Worm (Caenorhabditis elegans): ENCODE data around the gene snet-1.

The snet-1 gene

ce11 chrX:3650100-3650809 lies 18.5 kb downstream of the snet-1 start, which contains the start of the genes sax-1 and R11G1.2:
TSS of gene sax-1 (minus strand) at chrX:3650150.
TSS of gene R11G1.2 (plus strand) at chrX:3650614.
- no peak for TF ChIP-seq ztf-4 (tag; optimal IDR thresholded peaks at IDR 0.05)
- TF ChIP-seq efl-3 (GFP tag; optimal IDR thresholded peaks at IDR 0.05), result no peak
- no peak for TF ChIP-seq aly-2 (tag; optimal IDR thresholded peaks at IDR 0.05)
- TF ChIP-seq ama-1 (optimal IDR thresholded peaks at IDR 0.05), result no peak
- TF ChIP-seq ceh-88 (GFP tag; IDR thresholded peaks at IDR 0.05), result peak; percentile 15; the same call in 1 of the 2 replicates
- no peak for TF ChIP-seq sox-4 (tag; optimal IDR thresholded peaks at IDR 0.05)
- peak; percentile 62 for TF ChIP-seq nhr-20 (tag; optimal IDR thresholded peaks at IDR 0.05)
- peak; percentile 27 for TF ChIP-seq irx-1 (tag; optimal IDR thresholded peaks at IDR 0.05)
- no peak for TF ChIP-seq zag-1 (tag; optimal IDR thresholded peaks at IDR 0.05)
- peak in 2 of 3 experiments; percentile 35 to 43 for TF ChIP-seq dpl-1 (GFP tag; optimal IDR thresholded peaks at IDR 0.05)
- no peak for TF ChIP-seq elt-3 (tag; optimal IDR thresholded peaks at IDR 0.05)
- TF ChIP-seq nhr-12 (tag; optimal IDR thresholded peaks at IDR 0.05), result no peak
- peak; percentile 49 to 87 for TF ChIP-seq mdl-1 (tag; optimal IDR thresholded peaks at IDR 0.05)
- TF ChIP-seq ztf-11 (tag; optimal IDR thresholded peaks at IDR 0.05), result peak in 1 of 2 experiments; percentile 40
- TF ChIP-seq swsn-7 (tag; optimal IDR thresholded peaks at IDR 0.05), result peak; percentile 60
- no peak for TF ChIP-seq zip-4 (GFP tag; optimal IDR thresholded peaks at IDR 0.05)
- TF ChIP-seq fkh-10 (GFP tag; optimal IDR thresholded peaks at IDR 0.05), result no peak
- TF ChIP-seq pqm-1 (tag; optimal IDR thresholded peaks at IDR 0.05), result no peak
- peak; percentile 5; the same call in 1 of the 2 replicates for TF ChIP-seq isw-1 (GFP tag; IDR thresholded peaks at IDR 0.05)
- no peak for TF ChIP-seq egl-13 (tag; optimal IDR thresholded peaks at IDR 0.05)
- peak; percentile 24 for TF ChIP-seq lin-13 (GFP tag; optimal IDR thresholded peaks at IDR 0.05)
- TF ChIP-seq snpc-4 (tag; optimal IDR thresholded peaks at IDR 0.05), result no peak
- no peak for TF ChIP-seq fos-1 (tag; optimal IDR thresholded peaks at IDR 0.05)
- TF ChIP-seq blmp-1 (tag; optimal IDR thresholded peaks at IDR 0.05), result peak; percentile 85
- no peak for TF ChIP-seq skn-1 (tag; optimal IDR thresholded peaks at IDR 0.05)
- no peak for TF ChIP-seq ces-1 (GFP tag; optimal IDR thresholded peaks at IDR 0.05)
- no peak for TF ChIP-seq sup-37 (GFP tag; optimal IDR thresholded peaks at IDR 0.05)
- TF ChIP-seq mef-2 (tag; optimal IDR thresholded peaks at IDR 0.05), result no peak
- TF ChIP-seq nhr-90 (tag; optimal IDR thresholded peaks at IDR 0.05; ENCODE audit: poor library complexity), result peak; percentile 43
- TF ChIP-seq nhr-71 (tag; optimal IDR thresholded peaks at IDR 0.05), result peak; percentile 71
- TF ChIP-seq egl-27 (tag; optimal IDR thresholded peaks at IDR 0.05), result no peak
- TF ChIP-seq unc-130 (tag; optimal IDR thresholded peaks at IDR 0.05), result no peak
- TF ChIP-seq F16B12.6 (tag; optimal IDR thresholded peaks at IDR 0.05), result peak; percentile 89
- TF ChIP-seq unc-86 (tag; optimal IDR thresholded peaks at IDR 0.05), result peak; percentile 30
- TF ChIP-seq snu-23 (GFP tag; optimal IDR thresholded peaks at IDR 0.05), result peak; percentile 64
- no peak for TF ChIP-seq Y116A8C.19 (tag; optimal IDR thresholded peaks at IDR 0.05; ENCODE audit: borderline replicate concordance)
- no peak for TF ChIP-seq hpl-2 (GFP tag; optimal IDR thresholded peaks at IDR 0.05)
- TF ChIP-seq lir-3 (tag; optimal IDR thresholded peaks at IDR 0.05; ENCODE audit: poor library complexity), result no peak
- no peak for TF ChIP-seq nhr-76 (tag; optimal IDR thresholded peaks at IDR 0.05)
- TF ChIP-seq C04F5.9 (tag; optimal IDR thresholded peaks at IDR 0.05), result no peak
- peak; percentile 67 for TF ChIP-seq nhr-47 (tag; optimal IDR thresholded peaks at IDR 0.05)
- TF ChIP-seq aha-1 (tag; optimal IDR thresholded peaks at IDR 0.05), result no peak
- TF ChIP-seq elt-2 (tag; optimal IDR thresholded peaks at IDR 0.05), result peak; percentile 6
- TF ChIP-seq lsy-2 (tag; optimal IDR thresholded peaks at IDR 0.05), result peak; percentile 58 to 59
- no peak for TF ChIP-seq jun-1 (tag; optimal IDR thresholded peaks at IDR 0.05)
- no peak for TF ChIP-seq tlp-1 (tag; optimal IDR thresholded peaks at IDR 0.05)
- peak; percentile 80 for TF ChIP-seq mep-1 (tag; optimal IDR thresholded peaks at IDR 0.05)
- TF ChIP-seq ceh-90 (tag; optimal IDR thresholded peaks at IDR 0.05), result no peak
- peak; percentile 27 for TF ChIP-seq fkh-8 (tag; optimal IDR thresholded peaks at IDR 0.05)
- TF ChIP-seq rnt-1 (tag; optimal IDR thresholded peaks at IDR 0.05), result peak; percentile 52
- peak in 2 of 3 experiments; percentile 1 to 53 for TF ChIP-seq ceh-82 (tag; optimal IDR thresholded peaks at IDR 0.05)
- no peak for TF ChIP-seq unc-62 (GFP tag; optimal IDR thresholded peaks at IDR 0.05)

Measured in whole organism, L1 larva.